Fruit fly (Drosophila melanogaster) whole organism, embryonic: ENCODE results near the gene Ts.
A peak's percentile ranks its signal among the peaks of the same experiment; 100 is the strongest.

Experiments used
- BEAF-32 ChIP-seq: fragments of 200-800 bp; sonication (Bioruptor generic); optimal IDR thresholded peaks from 3 replicates; lab custom pipeline; 2017; ENCODE audit warnings: missing biosample characterization, missing genetic modification characterization, mild to moderate bottlenecking, moderate library complexity, missing genetic modification reagents
- Blimp-1 ChIP-seq: fragments of 200-800 bp; sonication (Bioruptor generic); optimal IDR thresholded peaks from 3 replicates; lab custom pipeline; 2018; ENCODE audit warnings: missing biosample characterization, missing genetic modification characterization, mild to moderate bottlenecking, moderate library complexity, missing genetic modification reagents
- CG10267 ChIP-seq: fragments of 200-800 bp; sonication (Bioruptor generic); optimal IDR thresholded peaks from 2 replicates; lab custom pipeline; 2018; ENCODE audit warnings: missing biosample characterization, mild to moderate bottlenecking, missing genetic modification characterization, moderate library complexity
- CG11093 ChIP-seq: fragments of 200-800 bp; sonication (Bioruptor generic); IDR thresholded peaks from 3 replicates; pipeline ENCODE4 v1.3.6; 2022; ENCODE audit warnings: missing biosample characterization, missing genetic modification characterization
- CG11723 ChIP-seq: fragments of 200-800 bp; sonication (Bioruptor generic); optimal IDR thresholded peaks from 2 replicates; lab custom pipeline; 2017; ENCODE audit warnings: missing biosample characterization, mild to moderate bottlenecking, missing genetic modification characterization
- CG12071 ChIP-seq: fragments of 200-800 bp; sonication (Bioruptor generic); optimal IDR thresholded peaks from 3 replicates; lab custom pipeline; 2018; ENCODE audit warnings: missing biosample characterization, mild to moderate bottlenecking, missing genetic modification characterization
- CG12942 ChIP-seq: fragments of 200-800 bp; sonication (Bioruptor generic); optimal IDR thresholded peaks from 3 replicates; lab custom pipeline; 2016; ENCODE audit warnings: missing biosample characterization, missing genetic modification characterization
- CG13123 ChIP-seq: fragments of 200-800 bp; sonication (Bioruptor generic); optimal IDR thresholded peaks from 2 replicates; lab custom pipeline; 2016; ENCODE audit warnings: missing biosample characterization, missing genetic modification characterization
- CG13287 ChIP-seq: fragments of 200-800 bp; sonication (Bioruptor generic); IDR thresholded peaks from 2 replicates; pipeline ENCODE4 v1.3.6; 2022; ENCODE audit warnings: missing biosample characterization, missing genetic modification characterization; ENCODE audit not compliant: partially characterized antibody
- CG14014 ChIP-seq: fragments of 200-800 bp; sonication (Bioruptor generic); IDR thresholded peaks from 2 replicates; pipeline ENCODE4 v1.3.6; 2022; ENCODE audit warnings: missing biosample characterization, missing genetic modification characterization
- CG15479 ChIP-seq: fragments of 200-800 bp; sonication (Bioruptor generic); optimal IDR thresholded peaks from 3 replicates; lab custom pipeline; 2019; ENCODE audit warnings: missing biosample characterization, mild to moderate bottlenecking, missing genetic modification characterization, moderate library complexity
- CG16813 ChIP-seq: fragments of 200-800 bp; sonication (Bioruptor generic); IDR thresholded peaks from 3 replicates; pipeline ENCODE4 v1.3.6; 2022; ENCODE audit warnings: missing biosample characterization, missing genetic modification characterization; ENCODE audit not compliant: partially characterized antibody
- CG16863 ChIP-seq: fragments of 200-800 bp; sonication (Bioruptor generic); optimal IDR thresholded peaks from 3 replicates; lab custom pipeline; 2016; ENCODE audit warnings: missing biosample characterization, missing genetic modification characterization
- CG17361 ChIP-seq: fragments of 200-800 bp; sonication (Bioruptor generic); IDR thresholded peaks from 3 replicates; pipeline ENCODE4 v1.3.6; 2022; ENCODE audit warnings: missing biosample characterization, missing genetic modification characterization
- CG17802 ChIP-seq: fragments of 200-800 bp; sonication (Bioruptor generic); optimal IDR thresholded peaks from 2 replicates; lab custom pipeline; 2018; ENCODE audit warnings: missing biosample characterization, mild to moderate bottlenecking, missing genetic modification characterization, moderate library complexity
- CG1832 ChIP-seq: fragments of 200-800 bp; sonication (Bioruptor generic); optimal IDR thresholded peaks from 2 replicates; lab custom pipeline; 2017; ENCODE audit warnings: missing biosample characterization, mild to moderate bottlenecking, missing genetic modification characterization, inconsistent platforms
- CG3838 ChIP-seq: fragments of 200-800 bp; sonication (Bioruptor generic); optimal IDR thresholded peaks from 3 replicates; lab custom pipeline; 2016; ENCODE audit warnings: missing biosample characterization, missing genetic modification characterization
- CG4360 ChIP-seq: fragments of 200-800 bp; sonication (Bioruptor generic); IDR thresholded peaks from 2 replicates; pipeline ENCODE4 v1.3.6; 2022; ENCODE audit warnings: missing biosample characterization, missing genetic modification characterization
- CG4730 ChIP-seq: fragments of 200-800 bp; sonication (Bioruptor generic); IDR thresholded peaks from 2 replicates; pipeline ENCODE4 v1.3.6; 2022; ENCODE audit warnings: missing biosample characterization, missing genetic modification characterization
- CG6175 ChIP-seq: fragments of 200-800 bp; sonication (Bioruptor generic); IDR thresholded peaks from 3 replicates; pipeline ENCODE4 v1.3.6; 2022; ENCODE audit warnings: missing biosample characterization, missing genetic modification characterization
- Dll ChIP-seq: fragments of 200-800 bp; sonication (Bioruptor generic); IDR thresholded peaks from 4 replicates; pipeline ENCODE4 v1.3.6; 2022; ENCODE audit warnings: missing biosample characterization, missing genetic modification characterization; ENCODE audit not compliant: partially characterized antibody
- Doc2 ChIP-seq: fragments of 200-800 bp; sonication (Bioruptor generic); IDR thresholded peaks from 2 replicates; pipeline ENCODE4 v1.3.6; 2022; ENCODE audit warnings: missing biosample characterization, missing genetic modification characterization
- Doc3 ChIP-seq: fragments of 200-800 bp; sonication (Bioruptor generic); IDR thresholded peaks from 3 replicates; pipeline ENCODE4 v1.3.6; 2022; ENCODE audit warnings: missing biosample characterization, missing genetic modification characterization; ENCODE audit not compliant: partially characterized antibody
- Pdp1 ChIP-seq, 2 experiments: fragments of 200-800 bp; sonication (Bioruptor generic); optimal IDR thresholded peaks; 3 replicates each; lab custom pipeline; 2016; ENCODE audit warnings: missing biosample characterization in 2 of 2, missing genetic modification characterization in 2 of 2, mild to moderate bottlenecking in 1 of 2, moderate library complexity in 1 of 2
- Poxn ChIP-seq: fragments of 200-800 bp; sonication (Bioruptor generic); IDR thresholded peaks from 2 replicates; pipeline ENCODE4 v1.3.6; 2022; ENCODE audit warnings: missing biosample characterization, missing genetic modification characterization
- Scr ChIP-seq: fragments of 200-800 bp; sonication (Bioruptor generic); IDR thresholded peaks from 2 replicates; pipeline ENCODE4 v1.3.6; 2022; ENCODE audit warnings: missing biosample characterization, missing genetic modification characterization; ENCODE audit not compliant: partially characterized antibody
- ab ChIP-seq: fragments of 200-800 bp; sonication (Bioruptor generic); optimal IDR thresholded peaks from 2 replicates; lab custom pipeline; 2016; ENCODE audit warnings: missing biosample characterization, missing genetic modification characterization
- amos ChIP-seq: fragments of 200-800 bp; sonication (Bioruptor generic); IDR thresholded peaks from 2 replicates; pipeline ENCODE4 v1.3.6; 2022; ENCODE audit warnings: missing biosample characterization, missing genetic modification characterization; ENCODE audit not compliant: partially characterized antibody
- br ChIP-seq: fragments of >200 bp; optimal IDR thresholded peaks from 2 replicates; lab custom pipeline; 2017
- cad ChIP-seq: fragments of >200 bp; optimal IDR thresholded peaks from 2 replicates; lab custom pipeline; 2017; ENCODE audit warnings: missing biosample characterization, missing genetic modification characterization
- crol ChIP-seq: fragments of 200-800 bp; sonication (Bioruptor generic); IDR thresholded peaks from 2 replicates; pipeline ENCODE4 v1.3.6; 2022; ENCODE audit warnings: missing biosample characterization, missing genetic modification characterization
- disco-r ChIP-seq: fragments of 200-800 bp; sonication (Bioruptor generic); optimal IDR thresholded peaks from 2 replicates; lab custom pipeline; 2016; ENCODE audit warnings: missing biosample characterization, missing genetic modification characterization
- gcm2 ChIP-seq: fragments of 200-800 bp; sonication (Bioruptor generic); optimal IDR thresholded peaks from 2 replicates; lab custom pipeline; 2016; ENCODE audit warnings: missing biosample characterization, missing genetic modification characterization
- gsb-n ChIP-seq: fragments of 200-800 bp; sonication (Bioruptor generic); optimal IDR thresholded peaks from 3 replicates; lab custom pipeline; 2018; ENCODE audit warnings: missing biosample characterization, mild to moderate bottlenecking, missing genetic modification characterization
- kah ChIP-seq: fragments of 200-800 bp; sonication (Bioruptor generic); optimal IDR thresholded peaks from 2 replicates; lab custom pipeline; 2018; ENCODE audit warnings: missing biosample characterization, mild to moderate bottlenecking, missing genetic modification characterization
- kni ChIP-seq: fragments of 200-800 bp; sonication (Bioruptor generic); optimal IDR thresholded peaks from 3 replicates; lab custom pipeline; 2017; ENCODE audit warnings: mild to moderate bottlenecking, missing biosample characterization, missing genetic modification reagents, missing genetic modification characterization
- onecut ChIP-seq: fragments of 200-800 bp; sonication (Bioruptor generic); IDR thresholded peaks from 2 replicates; pipeline ENCODE4 v1.3.6; 2022; ENCODE audit warnings: missing biosample characterization, missing genetic modification characterization
- scrt ChIP-seq: fragments of 200-800 bp; sonication (Bioruptor generic); optimal IDR thresholded peaks from 2 replicates; lab custom pipeline; 2018; ENCODE audit warnings: missing biosample characterization, mild to moderate bottlenecking, missing genetic modification characterization, moderate library complexity
- sna ChIP-seq: fragments of 200-800 bp; sonication (Bioruptor generic); IDR thresholded peaks from 2 replicates; pipeline ENCODE4 v1.3.6; 2022; ENCODE audit warnings: missing biosample characterization, missing genetic modification characterization; ENCODE audit not compliant: partially characterized antibody
- tll ChIP-seq, 2 experiments: fragments of 200-800 bp in 1 of 2; fragments of >200 bp in 1 of 2; sonication (Bioruptor generic) in 1 of 2; optimal IDR thresholded peaks; 2 replicates each; lab custom pipeline; 2017 to 2019; ENCODE audit warnings: missing biosample characterization in 2 of 2, missing genetic modification characterization in 2 of 2, mild to moderate bottlenecking in 1 of 2, moderate library complexity in 1 of 2
- unc-4 ChIP-seq: fragments of 200-800 bp; sonication (Bioruptor generic); IDR thresholded peaks from 2 replicates; pipeline ENCODE4 v1.3.6; 2022; ENCODE audit warnings: missing biosample characterization, missing genetic modification characterization; ENCODE audit not compliant: partially characterized antibody
- vvl ChIP-seq: fragments of 200-800 bp; sonication (Bioruptor generic); IDR thresholded peaks from 2 replicates; pipeline ENCODE4 v1.3.6; 2022; ENCODE audit warnings: missing biosample characterization, missing genetic modification characterization

Ts gene

DNA sequence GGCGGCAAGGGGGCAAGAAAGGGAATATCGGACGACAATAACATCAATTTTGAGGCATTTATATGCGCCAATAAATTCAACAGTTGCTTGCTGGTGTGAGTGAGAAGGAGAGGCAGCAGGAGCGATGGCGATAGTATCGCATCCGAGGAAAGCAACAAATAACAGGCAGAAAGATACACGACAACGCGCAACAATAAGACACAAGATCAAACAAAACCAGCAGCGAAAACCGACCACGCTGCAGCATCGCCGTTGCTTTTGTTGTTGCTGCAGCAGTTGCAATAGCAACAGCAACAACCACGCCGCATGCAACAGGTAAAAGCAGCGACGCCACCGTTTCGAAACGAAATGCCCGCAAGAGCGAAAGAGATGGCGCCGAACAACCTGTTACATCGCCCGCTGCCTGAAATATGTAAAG lies 31.1 kb upstream of the Ts start (continued):
- peak in 1 of 2 experiments; percentile 37 for TF ChIP-seq Pdp1 (GFP tag; optimal IDR thresholded peaks at IDR 0.05; lab: Kevin White, UChicago)
- no peak for TF ChIP-seq CG13123 (GFP tag; lab: Kevin White, UChicago)
- TF ChIP-seq Dll (GFP tag; lab: Robert Waterston, UW) = peak; percentile 54; the same call in 1 of the 4 replicates
- TF ChIP-seq CG16813 (GFP tag; lab: Robert Waterston, UW) = peak; percentile 31; the same call in 1 of the 3 replicates
- peak; percentile 41 for TF ChIP-seq CG3838
- TF ChIP-seq CG12071 (GFP tag; lab: Kevin White, UChicago) = no peak
- TF ChIP-seq sna (GFP tag; lab: Robert Waterston, UW) = 0 out of 2 replicates have a peak, but pooled peaks have one; percentile 35
- TF ChIP-seq crol = 0 out of 2 replicates have a peak, but pooled peaks have one; percentile 29
- TF ChIP-seq CG4360 (GFP tag; lab: Robert Waterston, UW) = peak; percentile 82
- peak; percentile 49; the same call in 2 of the 3 replicates for TF ChIP-seq Doc3 (GFP tag; lab: Robert Waterston, UW)
- TF ChIP-seq CG17802 (tag; lab: Kevin White, UChicago) = no peak
- TF ChIP-seq scrt (GFP tag; lab: Kevin White, UChicago) = peak; percentile 45
- peak; percentile 79 for TF ChIP-seq kah
- TF ChIP-seq vvl (GFP tag; lab: Robert Waterston, UW) = peak; percentile 66; the same call in 1 of the 2 replicates
- TF ChIP-seq gsb-n (tag; lab: Kevin White, UChicago) = peak; percentile 26
- TF ChIP-seq disco-r = no peak
- peak; percentile 20; the same call in 1 of the 2 replicates for TF ChIP-seq amos (GFP tag; lab: Robert Waterston, UW)
- no peak for TF ChIP-seq CG4730
- no peak for TF ChIP-seq Doc2
- TF ChIP-seq BEAF-32 (GFP tag; lab: Kevin White, UChicago) = peak; percentile 41
- TF ChIP-seq br (lab: Kevin White, UChicago) = no peak
- TF ChIP-seq Blimp-1 (GFP tag; lab: Kevin White, UChicago) = no peak
- TF ChIP-seq CG13287 = no peak
- TF ChIP-seq onecut (GFP tag; lab: Robert Waterston, UW) = no peak
- no peak for TF ChIP-seq CG14014
- TF ChIP-seq CG10267 = no peak
- TF ChIP-seq CG15479 (GFP tag; lab: Kevin White, UChicago) = peak; percentile 90
- peak; percentile 83 for TF ChIP-seq cad
- TF ChIP-seq unc-4 (GFP tag; lab: Robert Waterston, UW) = 0 out of 2 replicates have a peak, but pooled peaks have one; percentile 17
- TF ChIP-seq CG11093 (GFP tag; lab: Robert Waterston, UW) = no peak
- no peak for TF ChIP-seq gcm2
- no peak for TF ChIP-seq CG12942
- TF ChIP-seq Poxn = no peak
- TF ChIP-seq CG6175 (GFP tag; lab: Robert Waterston, UW) = 0 out of 3 replicates have a peak, but pooled peaks have one; percentile 30
- TF ChIP-seq CG1832 (GFP tag; lab: Kevin White, UChicago) = peak; percentile 43
- no peak for TF ChIP-seq CG17361 (GFP tag; lab: Robert Waterston, UW)
- TF ChIP-seq Scr (GFP tag; lab: Robert Waterston, UW) = peak; percentile 57
- TF ChIP-seq CG16863 (GFP tag; lab: Kevin White, UChicago) = no peak
- TF ChIP-seq ab (GFP tag; lab: Kevin White, UChicago) = no peak
- peak in 1 of 2 experiments; percentile 93 for TF ChIP-seq tll (GFP tag; optimal IDR thresholded peaks at IDR 0.05; lab: Kevin White, UChicago)
- TF ChIP-seq CG11723 (GFP tag; lab: Kevin White, UChicago) = no peak
- TF ChIP-seq kni = peak; percentile 45
